Worm (Caenorhabditis elegans) whole organism, L3 larva: Measurements from ENCODE around the gene str-249.

Source experiments
- R02D3.7 ChIP-seq: fragments of 150-350 bp; optimal IDR thresholded peaks from 2 replicates; lab custom pipeline; 2014; ENCODE audit warnings: missing biosample characterization, missing genetic modification characterization
- ZK546.5 ChIP-seq: sonication (generic microtip); optimal IDR thresholded peaks from 2 replicates; lab custom pipeline; 2017; ENCODE audit warnings: missing biosample characterization, missing genetic modification characterization
- aly-2 ChIP-seq: fragments of 150-350 bp; optimal IDR thresholded peaks from 2 replicates; lab custom pipeline; 2014; ENCODE audit warnings: missing biosample characterization, missing genetic modification characterization
- ama-1 ChIP-seq: fragments of 150-350 bp; optimal IDR thresholded peaks from 2 replicates; lab custom pipeline; 2018
- ceh-16 ChIP-seq: sonication (generic microtip); optimal IDR thresholded peaks from 2 replicates; lab custom pipeline; 2017; ENCODE audit warnings: missing biosample characterization, missing genetic modification characterization
- ceh-28 ChIP-seq: fragments of 150-350 bp; optimal IDR thresholded peaks from 2 replicates; lab custom pipeline; 2014; ENCODE audit warnings: missing biosample characterization, missing genetic modification reagents, missing genetic modification characterization
- ceh-82 ChIP-seq: fragments of 150-350 bp; optimal IDR thresholded peaks from 2 replicates; lab custom pipeline; 2014; ENCODE audit warnings: missing biosample characterization, missing genetic modification characterization
- ceh-9 ChIP-seq: sonication (generic microtip); optimal IDR thresholded peaks from 2 replicates; lab custom pipeline; 2018; ENCODE audit warnings: missing biosample characterization, missing genetic modification characterization
- egl-27 ChIP-seq: sonication (generic microtip); optimal IDR thresholded peaks from 4 replicates; lab custom pipeline; 2017; ENCODE audit warnings: missing biosample characterization, missing genetic modification reagents, missing genetic modification characterization
- elt-1 ChIP-seq: fragments of 150-350 bp; optimal IDR thresholded peaks from 2 replicates; lab custom pipeline; 2014; ENCODE audit warnings: missing biosample characterization, missing genetic modification characterization
- elt-2 ChIP-seq: sonication (generic microtip); optimal IDR thresholded peaks from 2 replicates; lab custom pipeline; 2016; ENCODE audit warnings: missing genetic modification reagents, mild to moderate bottlenecking, missing genetic modification characterization, missing compliant biosample characterization
- elt-3 ChIP-seq, 3 experiments: fragments of 150-350 bp in 1 of 3; sonication (generic microtip) in 2 of 3; optimal IDR thresholded peaks; 2 replicates in 2 of 3; 4 replicates in 1 of 3; lab custom pipeline; 2014 to 2017; ENCODE audit warnings: missing biosample characterization in 3 of 3, missing genetic modification characterization in 3 of 3
- eor-1 ChIP-seq, 2 experiments: fragments of 150-350 bp; optimal IDR thresholded peaks; 2 replicates each; lab custom pipeline; 2014 to 2018; ENCODE audit warnings: missing biosample characterization in 2 of 2, missing genetic modification characterization in 2 of 2
- fkh-10 ChIP-seq: sonication (generic microtip); optimal IDR thresholded peaks from 2 replicates; lab custom pipeline; 2017; ENCODE audit warnings: missing biosample characterization, missing genetic modification reagents, missing genetic modification characterization
- fos-1 ChIP-seq: fragments of 150-350 bp; optimal IDR thresholded peaks from 2 replicates; lab custom pipeline; 2014; ENCODE audit warnings: missing biosample characterization, missing genetic modification characterization
- hmg-11 ChIP-seq: sonication (generic microtip); optimal IDR thresholded peaks from 2 replicates; lab custom pipeline; 2016; ENCODE audit warnings: missing genetic modification characterization, missing compliant biosample characterization
- lsy-12 ChIP-seq: sonication (generic microtip); optimal IDR thresholded peaks from 2 replicates; lab custom pipeline; 2016; ENCODE audit warnings: mild to moderate bottlenecking, missing genetic modification characterization, missing compliant biosample characterization
- mdl-1 ChIP-seq: fragments of 150-350 bp; optimal IDR thresholded peaks from 2 replicates; lab custom pipeline; 2014; ENCODE audit warnings: missing biosample characterization, missing genetic modification characterization
- mml-1 ChIP-seq: fragments of 150-350 bp; sonication (generic microtip); optimal IDR thresholded peaks from 3 replicates; lab custom pipeline; 2014; ENCODE audit warnings: missing biosample characterization, missing genetic modification characterization
- nhr-12 ChIP-seq: fragments of 150-350 bp; optimal IDR thresholded peaks from 2 replicates; lab custom pipeline; 2014; ENCODE audit warnings: missing biosample characterization, missing genetic modification characterization
- nhr-237 ChIP-seq: fragments of 150-350 bp; optimal IDR thresholded peaks from 2 replicates; lab custom pipeline; 2014; ENCODE audit warnings: missing biosample characterization, missing genetic modification characterization
- nhr-25 ChIP-seq: sonication (generic microtip); optimal IDR thresholded peaks from 2 replicates; lab custom pipeline; 2017; ENCODE audit warnings: missing biosample characterization, missing genetic modification characterization
- nhr-43 ChIP-seq: sonication (generic microtip); optimal IDR thresholded peaks from 2 replicates; lab custom pipeline; 2016; ENCODE audit warnings: mild to moderate bottlenecking, missing genetic modification characterization, missing compliant biosample characterization; ENCODE audit not compliant: poor library complexity, severe bottlenecking
- nhr-67 ChIP-seq: fragments of 150-350 bp; optimal IDR thresholded peaks from 2 replicates; lab custom pipeline; 2014; ENCODE audit warnings: missing biosample characterization, missing genetic modification characterization
- nhr-76 ChIP-seq: fragments of 150-350 bp; sonication (generic microtip); optimal IDR thresholded peaks from 5 replicates; lab custom pipeline; 2014; ENCODE audit warnings: missing biosample characterization, missing genetic modification characterization
- nhr-77 ChIP-seq: fragments of 150-350 bp; optimal IDR thresholded peaks from 2 replicates; lab custom pipeline; 2014; ENCODE audit warnings: missing biosample characterization, missing genetic modification characterization
- pha-4 ChIP-seq: fragments of 150-350 bp; optimal IDR thresholded peaks from 2 replicates; lab custom pipeline; 2014; ENCODE audit warnings: missing biosample characterization, missing genetic modification reagents, missing genetic modification characterization
- pqm-1 ChIP-seq: fragments of 150-350 bp; optimal IDR thresholded peaks from 2 replicates; lab custom pipeline; 2017; ENCODE audit warnings: missing biosample characterization, missing genetic modification characterization, inconsistent platforms
- sea-2 ChIP-seq: fragments of 150-350 bp; sonication (generic microtip); optimal IDR thresholded peaks from 4 replicates; lab custom pipeline; 2014; ENCODE audit warnings: missing biosample characterization, missing genetic modification reagents, missing genetic modification characterization
- skn-1 ChIP-seq: fragments of 150-350 bp; optimal IDR thresholded peaks from 2 replicates; lab custom pipeline; 2014; ENCODE audit warnings: missing biosample characterization, missing genetic modification characterization
- tbx-2 ChIP-seq: sonication (generic microtip); optimal IDR thresholded peaks from 2 replicates; lab custom pipeline; 2016; ENCODE audit warnings: mild to moderate bottlenecking, missing genetic modification characterization, missing compliant biosample characterization
- unc-39 ChIP-seq: sonication (generic microtip); optimal IDR thresholded peaks from 4 replicates; lab custom pipeline; 2017; ENCODE audit warnings: missing biosample characterization, missing genetic modification characterization
- unc-62 ChIP-seq: fragments of 150-350 bp; sonication (generic microtip); optimal IDR thresholded peaks from 4 replicates; lab custom pipeline; 2014; ENCODE audit warnings: missing biosample characterization, missing genetic modification reagents, missing genetic modification characterization
- ztf-4 ChIP-seq: fragments of 150-350 bp; optimal IDR thresholded peaks from 2 replicates; lab custom pipeline; 2014; ENCODE audit warnings: missing biosample characterization, missing genetic modification characterization

The str-249 gene

ce11 chrIV:7176887-7177286 lies 9.8 kb downstream of the str-249 start, which contains the start of gene str-44:
Gene str-44, plus strand, starts transcription at chrIV:7177187.
- TF ChIP-seq nhr-43 (no peak), mml-1 (tag; lab: Kevin White, UChicago) (no peak), pha-4 (no peak), hmg-11 (tag; lab: Kevin White, UChicago) (no peak)

DNA sequence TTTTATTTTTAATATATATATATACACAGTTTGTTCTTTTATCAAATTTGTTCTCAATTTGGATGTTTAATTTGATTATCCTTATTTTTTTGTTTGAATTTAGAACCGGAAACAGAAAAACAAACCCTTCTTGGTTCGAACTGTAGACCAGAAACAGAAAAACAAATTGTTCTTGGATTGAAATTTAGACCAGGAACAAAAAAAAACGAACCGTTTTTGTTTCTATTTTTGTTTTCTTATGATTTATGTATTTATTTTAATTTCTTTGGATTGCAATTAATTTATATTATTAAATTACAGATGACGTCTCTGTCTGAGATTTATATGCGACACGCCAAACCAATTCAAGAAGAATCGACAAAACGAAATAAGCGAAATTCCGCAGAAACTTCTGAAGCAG lies 11.3 kb downstream of the str-249 start, which contains the start of gene C42D4.19:
C42D4.19 (plus strand) TSS at position 301 of the 400 bp plus-strand sequence.
- TF ChIP-seq nhr-43 (no peak), nhr-237 (tag; lab: Kevin White, UChicago) (no peak), aly-2 (tag; lab: Kevin White, UChicago) (no peak), lsy-12 (no peak), ama-1 (lab: Kevin White, UChicago) (no peak), elt-1 (tag; lab: Kevin White, UChicago) (no peak), elt-3 (tag; optimal IDR thresholded peaks at IDR 0.05; lab: Kevin White, UChicago) (no peak), fkh-10 (GFP tag; lab: Kevin White, UChicago) (no peak), unc-39 (no peak), ZK546.5 (tag; lab: Kevin White, UChicago) (no peak), sea-2 (GFP tag; lab: Kevin White, UChicago) (no peak), ceh-82 (tag; lab: Kevin White, UChicago) (no peak), nhr-12 (tag; lab: Kevin White, UChicago) (no peak), elt-2 (no peak), egl-27 (no peak), mdl-1 (no peak), ceh-16 (tag; lab: Kevin White, UChicago) (no peak), ztf-4 (tag; lab: Kevin White, UChicago) (no peak), nhr-25 (tag; lab: Kevin White, UChicago) (no peak), ceh-9 (tag; lab: Kevin White, UChicago) (no peak)

DNA sequence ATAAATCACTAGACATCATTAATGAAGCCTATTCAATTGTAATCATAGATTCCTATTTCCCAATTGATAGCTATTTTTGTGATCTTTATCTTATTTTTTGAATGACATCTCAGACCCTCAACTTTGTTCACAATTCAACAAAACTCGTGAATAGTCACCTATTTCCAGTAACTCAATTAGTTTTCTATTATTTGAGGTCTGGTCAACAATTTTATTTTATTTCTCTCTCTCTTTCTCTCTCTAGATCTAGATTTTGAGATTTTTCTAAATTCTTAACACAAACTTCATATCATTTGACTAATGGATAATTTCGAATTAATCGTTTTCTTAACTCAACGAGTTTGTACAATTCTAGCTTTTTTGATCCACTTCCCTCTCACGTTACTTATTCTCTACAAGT lies 13.2 kb downstream of the str-249 start, which contains the start of gene str-1:
str-1 (plus strand) TSS at position 301 of the 400 bp plus-strand sequence.
- TF ChIP-seq mml-1 (tag; lab: Kevin White, UChicago) (no peak), sea-2 (GFP tag; lab: Kevin White, UChicago) (no peak), nhr-77 (no peak), eor-1 (tag; optimal IDR thresholded peaks at IDR 0.05; lab: Kevin White, UChicago) (no peak), R02D3.7 (no peak), unc-62 (no peak), ceh-82 (tag; lab: Kevin White, UChicago) (no peak), skn-1 (tag; lab: Kevin White, UChicago) (no peak), ceh-9 (tag; lab: Kevin White, UChicago) (no peak)
- TF ChIP-seq, all 47 proteins: peak for 0

DNA sequence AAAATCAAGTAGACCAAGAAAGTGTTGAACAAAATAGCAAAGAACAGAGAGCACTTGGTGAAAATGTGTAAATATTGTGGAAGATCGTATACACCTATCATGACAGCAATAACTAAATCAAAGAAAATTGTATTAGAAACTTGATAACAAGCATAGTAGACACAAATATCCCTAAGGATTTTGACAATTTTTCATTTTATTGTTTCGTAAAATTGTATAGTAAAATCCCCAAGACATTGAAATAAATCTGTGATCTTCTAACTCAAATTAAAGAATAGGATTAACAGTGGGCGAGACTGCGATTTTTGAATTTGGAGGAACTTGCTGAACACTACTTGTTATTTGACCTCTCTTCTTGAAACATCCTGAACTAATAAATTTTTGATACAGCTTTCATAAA lies 15.4 kb downstream of the str-249 start, which contains the start of gene str-220:
str-220 (minus strand) TSS at position 101 of the 400 bp plus-strand sequence.
- no peak for TF ChIP-seq pha-4
- no peak for TF ChIP-seq nhr-43
- no peak for TF ChIP-seq fos-1 (tag; lab: Kevin White, UChicago)
- TF ChIP-seq sea-2 (GFP tag; lab: Kevin White, UChicago) = no peak
- TF ChIP-seq nhr-25 (tag; lab: Kevin White, UChicago) = no peak
- no peak for TF ChIP-seq nhr-67 (tag; lab: Kevin White, UChicago)
- TF ChIP-seq eor-1 (tag; optimal IDR thresholded peaks at IDR 0.05; lab: Kevin White, UChicago) = no peak
- no peak for TF ChIP-seq skn-1 (tag; lab: Kevin White, UChicago)
- no peak for TF ChIP-seq tbx-2 (tag; lab: Kevin White, UChicago)
- no peak for TF ChIP-seq ztf-4 (tag; lab: Kevin White, UChicago)
- TF ChIP-seq nhr-76 (tag; lab: Kevin White, UChicago) = no peak
- no peak for TF ChIP-seq ZK546.5 (tag; lab: Kevin White, UChicago)
- no peak for TF ChIP-seq ceh-82 (tag; lab: Kevin White, UChicago)
- no peak for TF ChIP-seq nhr-77
- TF ChIP-seq ceh-16 (tag; lab: Kevin White, UChicago) = no peak
- TF ChIP-seq elt-3 (tag; optimal IDR thresholded peaks at IDR 0.05; lab: Kevin White, UChicago) = no peak
- no peak for TF ChIP-seq nhr-237 (tag; lab: Kevin White, UChicago)
- no peak for TF ChIP-seq egl-27
- TF ChIP-seq ama-1 (lab: Kevin White, UChicago) = no peak
- no peak for TF ChIP-seq elt-2

ce11 chrIV:7167983-7168760 lies 18.5 kb downstream of the str-249 start, which contains the start of gene skr-16:
Gene skr-16, plus strand, starts transcription at chrIV:7168710.
- TF ChIP-seq pqm-1 (tag; lab: Kevin White, UChicago) = peak; percentile 3
- TF ChIP-seq elt-2 = peak; percentile 12
- no peak for TF ChIP-seq ceh-28
- TF ChIP-seq hmg-11 (tag; lab: Kevin White, UChicago) = peak; percentile 44
